Worm (Caenorhabditis elegans) whole organism, L1 larva: ENCODE data around the gene C54D10.13.

ENCODE experiments used
- C16A3.4 ChIP-seq: fragments of 150-350 bp; optimal IDR thresholded peaks from 2 replicates; lab custom pipeline; 2014; ENCODE audit warnings: missing biosample characterization, missing genetic modification characterization
- aha-1 ChIP-seq: fragments of 150-350 bp; optimal IDR thresholded peaks from 2 replicates; lab custom pipeline; 2014; ENCODE audit warnings: missing biosample characterization, missing genetic modification characterization
- alr-1 ChIP-seq: fragments of 200-800 bp; sonication (Bioruptor generic); optimal IDR thresholded peaks from 2 replicates; lab custom pipeline; 2018; ENCODE audit warnings: borderline replicate concordance, mild to moderate bottlenecking, missing genetic modification characterization, missing compliant biosample characterization
- blmp-1 ChIP-seq: fragments of 150-350 bp; optimal IDR thresholded peaks from 2 replicates; lab custom pipeline; 2014; ENCODE audit warnings: missing biosample characterization, missing genetic modification characterization
- ceh-8 ChIP-seq: fragments of 200-800 bp; sonication (Bioruptor generic); optimal IDR thresholded peaks from 2 replicates; lab custom pipeline; 2018; ENCODE audit warnings: mild to moderate bottlenecking, missing genetic modification characterization, moderate library complexity, missing compliant biosample characterization
- ceh-82 ChIP-seq, 3 experiments: fragments of 150-350 bp in 1 of 3; sonication (generic microtip) in 2 of 3; optimal IDR thresholded peaks; 2 replicates each; lab custom pipeline; 2014 to 2017; ENCODE audit warnings: missing biosample characterization in 3 of 3, missing genetic modification characterization in 3 of 3
- ceh-88 ChIP-seq: fragments of 200-800 bp; sonication (Bioruptor generic); IDR thresholded peaks from 2 replicates; pipeline ENCODE4 v1.3.6; 2022; ENCODE audit warnings: missing genetic modification characterization, missing compliant biosample characterization
- ceh-90 ChIP-seq: sonication (generic microtip); optimal IDR thresholded peaks from 2 replicates; lab custom pipeline; 2016; ENCODE audit warnings: missing genetic modification characterization, missing compliant biosample characterization
- ces-1 ChIP-seq: fragments of 150-350 bp; optimal IDR thresholded peaks from 2 replicates; lab custom pipeline; 2014; ENCODE audit warnings: missing biosample characterization, missing genetic modification reagents, missing genetic modification characterization
- dpl-1 ChIP-seq, 3 experiments: fragments of 150-350 bp in 2 of 3; sonication (generic microtip) in 1 of 3; optimal IDR thresholded peaks; 2 replicates each; lab custom pipeline; 2014 to 2017; ENCODE audit warnings: missing biosample characterization in 3 of 3, missing genetic modification characterization in 3 of 3, missing genetic modification reagents in 3 of 3
- dsc-1 ChIP-seq: sonication (generic microtip); optimal IDR thresholded peaks from 2 replicates; lab custom pipeline; 2016; ENCODE audit warnings: mild to moderate bottlenecking, missing genetic modification characterization, missing compliant biosample characterization
- efl-1 ChIP-seq, 4 experiments: fragments of 150-350 bp; optimal IDR thresholded peaks in 3 of 4; peaks in 1 of 4; 1 replicate in 1 of 4; 2 replicates in 3 of 4; lab custom pipeline; 2014; ENCODE audit warnings: missing biosample characterization in 2 of 4, missing genetic modification characterization in 2 of 4, missing genetic modification reagents in 2 of 4
- elt-2 ChIP-seq: sonication (generic microtip); optimal IDR thresholded peaks from 2 replicates; lab custom pipeline; 2016; ENCODE audit warnings: missing genetic modification characterization, mild to moderate bottlenecking, inconsistent platforms, missing compliant biosample characterization, missing genetic modification reagents
- elt-3 ChIP-seq, 6 experiments: fragments of 150-350 bp in 1 of 6; sonication (generic microtip); optimal IDR thresholded peaks; 2 replicates each; lab custom pipeline; 2017 to 2018; ENCODE audit warnings: missing biosample characterization in 6 of 6, missing genetic modification characterization in 6 of 6, inconsistent platforms in 1 of 6
- ets-5 ChIP-seq: fragments of 200-800 bp; sonication (Bioruptor generic); IDR thresholded peaks from 2 replicates; pipeline ENCODE4 v1.3.6; 2022; ENCODE audit warnings: missing genetic modification characterization, missing compliant biosample characterization
- fkh-8 ChIP-seq: sonication (generic microtip); optimal IDR thresholded peaks from 2 replicates; lab custom pipeline; 2016; ENCODE audit warnings: mild to moderate bottlenecking, missing genetic modification characterization, missing compliant biosample characterization
- grh-1 ChIP-seq: fragments of 200-800 bp; sonication (Bioruptor generic); IDR thresholded peaks from 2 replicates; pipeline ENCODE4 v1.3.6; 2022; ENCODE audit warnings: missing genetic modification reagents, missing genetic modification characterization, missing compliant biosample characterization
- hlh-4 ChIP-seq: sonication (generic microtip); optimal IDR thresholded peaks from 2 replicates; lab custom pipeline; 2016; ENCODE audit warnings: mild to moderate bottlenecking, missing genetic modification characterization, missing compliant biosample characterization
- irx-1 ChIP-seq: sonication (generic microtip); optimal IDR thresholded peaks from 2 replicates; lab custom pipeline; 2016; ENCODE audit warnings: missing genetic modification characterization, missing compliant biosample characterization
- lin-15B ChIP-seq: fragments of 150-350 bp; sonication (generic microtip); optimal IDR thresholded peaks from 3 replicates; lab custom pipeline; 2014; ENCODE audit warnings: missing biosample characterization, missing genetic modification characterization
- lin-35 ChIP-seq, 2 experiments: fragments of 150-350 bp; optimal IDR thresholded peaks; 2 replicates each; lab custom pipeline; 2014; ENCODE audit warnings: missing biosample characterization in 2 of 2, missing genetic modification characterization in 2 of 2, missing genetic modification reagents in 2 of 2
- lsy-2 ChIP-seq, 2 experiments: fragments of 150-350 bp; optimal IDR thresholded peaks; 2 replicates each; lab custom pipeline; 2014; ENCODE audit warnings: missing biosample characterization in 2 of 2, missing genetic modification characterization in 2 of 2
- mab-9 ChIP-seq: fragments of 200-800 bp; sonication (Bioruptor generic); IDR thresholded peaks from 2 replicates; pipeline ENCODE4 v1.3.6; 2022; ENCODE audit warnings: missing genetic modification reagents, missing genetic modification characterization, missing compliant biosample characterization
- mdl-1 ChIP-seq, 2 experiments: fragments of 150-350 bp; optimal IDR thresholded peaks; 2 replicates each; lab custom pipeline; 2014 to 2017; ENCODE audit warnings: missing biosample characterization in 2 of 2, missing genetic modification characterization in 2 of 2, inconsistent platforms in 1 of 2
- mep-1 ChIP-seq: fragments of 150-350 bp; optimal IDR thresholded peaks from 2 replicates; lab custom pipeline; 2014; ENCODE audit warnings: missing biosample characterization, missing genetic modification characterization
- nhr-19 ChIP-seq: fragments of 200-800 bp; sonication (Bioruptor generic); conservative IDR thresholded peaks from 2 replicates; pipeline ENCODE4 v1.3.6; 2022; ENCODE audit warnings: missing genetic modification characterization, missing compliant biosample characterization
- nhr-20 ChIP-seq: sonication (generic microtip); optimal IDR thresholded peaks from 2 replicates; lab custom pipeline; 2016; ENCODE audit warnings: mild to moderate bottlenecking, missing genetic modification characterization, missing compliant biosample characterization
- nhr-28 ChIP-seq: fragments of 150-350 bp; optimal IDR thresholded peaks from 2 replicates; lab custom pipeline; 2014; ENCODE audit warnings: missing biosample characterization, missing genetic modification characterization
- nhr-47 ChIP-seq: sonication (generic microtip); optimal IDR thresholded peaks from 2 replicates; lab custom pipeline; 2016; ENCODE audit warnings: mild to moderate bottlenecking, missing genetic modification characterization, moderate library complexity, missing compliant biosample characterization
- nhr-71 ChIP-seq: sonication (generic microtip); optimal IDR thresholded peaks from 2 replicates; lab custom pipeline; 2016; ENCODE audit warnings: mild to moderate bottlenecking, missing genetic modification characterization, moderate library complexity, missing compliant biosample characterization
- nhr-77 ChIP-seq: fragments of 150-350 bp; optimal IDR thresholded peaks from 2 replicates; lab custom pipeline; 2014; ENCODE audit warnings: missing biosample characterization, missing genetic modification characterization
- nhr-90 ChIP-seq: sonication (generic microtip); optimal IDR thresholded peaks from 2 replicates; lab custom pipeline; 2016; ENCODE audit warnings: mild to moderate bottlenecking, missing genetic modification characterization, missing compliant biosample characterization; ENCODE audit not compliant: poor library complexity
- rnt-1 ChIP-seq: sonication (generic microtip); optimal IDR thresholded peaks from 2 replicates; lab custom pipeline; 2016; ENCODE audit warnings: mild to moderate bottlenecking, missing genetic modification characterization, moderate library complexity, missing compliant biosample characterization
- skn-1 ChIP-seq: fragments of 150-350 bp; optimal IDR thresholded peaks from 2 replicates; lab custom pipeline; 2014; ENCODE audit warnings: missing biosample characterization, missing genetic modification characterization
- snu-23 ChIP-seq: sonication (generic microtip); optimal IDR thresholded peaks from 2 replicates; lab custom pipeline; 2016; ENCODE audit warnings: missing genetic modification characterization, missing compliant biosample characterization
- sox-4 ChIP-seq: sonication (generic microtip); optimal IDR thresholded peaks from 2 replicates; lab custom pipeline; 2016; ENCODE audit warnings: missing genetic modification characterization, missing compliant biosample characterization
- sup-37 ChIP-seq: fragments of 200-800 bp; sonication (Bioruptor generic); optimal IDR thresholded peaks from 2 replicates; lab custom pipeline; 2018; ENCODE audit warnings: mild to moderate bottlenecking, missing genetic modification characterization, missing compliant biosample characterization
- swsn-7 ChIP-seq: sonication (generic microtip); optimal IDR thresholded peaks from 2 replicates; lab custom pipeline; 2016; ENCODE audit warnings: missing genetic modification characterization, missing compliant biosample characterization
- tbx-2 ChIP-seq: sonication (generic microtip); optimal IDR thresholded peaks from 2 replicates; lab custom pipeline; 2016; ENCODE audit warnings: missing genetic modification characterization, missing compliant biosample characterization
- unc-130 ChIP-seq: fragments of 150-350 bp; optimal IDR thresholded peaks from 2 replicates; lab custom pipeline; 2017; ENCODE audit warnings: missing biosample characterization, missing genetic modification characterization, inconsistent platforms
- unc-30 ChIP-seq: sonication (generic microtip); optimal IDR thresholded peaks from 2 replicates; lab custom pipeline; 2017; ENCODE audit warnings: missing biosample characterization, missing genetic modification characterization
- unc-86 ChIP-seq: sonication (generic microtip); optimal IDR thresholded peaks from 2 replicates; lab custom pipeline; 2016; ENCODE audit warnings: missing genetic modification characterization, missing compliant biosample characterization
- vab-15 ChIP-seq: sonication (generic microtip); optimal IDR thresholded peaks from 2 replicates; lab custom pipeline; 2017; ENCODE audit warnings: missing genotype, mild to moderate bottlenecking, missing genetic modification characterization, missing compliant biosample characterization
- xbp-1 ChIP-seq: sonication (generic microtip); optimal IDR thresholded peaks from 2 replicates; lab custom pipeline; 2016; ENCODE audit warnings: missing genetic modification characterization, missing compliant biosample characterization
- zag-1 ChIP-seq: fragments of 150-350 bp; optimal IDR thresholded peaks from 2 replicates; lab custom pipeline; 2014; ENCODE audit warnings: missing biosample characterization, missing genetic modification characterization

Gene C54D10.13

DNA sequence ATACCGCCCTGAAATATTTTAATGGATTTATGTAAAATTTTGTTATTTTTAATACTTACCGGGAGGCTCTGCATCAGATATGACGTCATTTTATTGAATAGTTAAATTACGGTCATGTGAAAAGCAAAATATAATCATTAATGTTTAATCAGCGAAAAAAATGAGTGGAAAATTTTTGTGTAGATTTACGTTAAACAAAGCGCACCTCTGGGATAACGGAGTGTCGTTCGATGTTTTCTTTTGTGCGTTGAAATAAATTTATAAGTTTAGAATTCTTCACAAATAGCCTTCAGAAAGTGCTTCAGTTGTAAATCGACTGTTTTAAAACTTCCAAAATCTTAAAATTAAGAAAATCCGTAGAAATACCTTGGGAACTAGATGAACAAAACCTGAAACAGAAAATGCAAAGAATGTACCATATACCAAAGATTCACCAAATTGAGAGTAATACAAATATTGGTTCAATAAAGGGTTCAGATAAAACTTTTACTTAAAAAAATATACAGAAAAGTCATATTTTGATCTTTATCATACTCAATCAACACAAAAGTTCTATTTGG, 31.3 kb downstream of the C54D10.13 start, which contains the start of the genes K01D12.20 and miga-1:
TSS of gene K01D12.20 (minus strand) at position 138 of the 560 bp plus-strand sequence.
TSS of gene miga-1 (minus strand) at position 183 of the 560 bp plus-strand sequence.
- peak; percentile 32 for TF ChIP-seq xbp-1 (tag; lab: Kevin White, UChicago)
- no peak for TF ChIP-seq hlh-4 (tag; lab: Kevin White, UChicago)
- peak; percentile 34 for TF ChIP-seq elt-2 (tag; lab: Kevin White, UChicago)
- TF ChIP-seq nhr-47 = peak; percentile 56
- TF ChIP-seq swsn-7 (tag; lab: Kevin White, UChicago) = peak; percentile 43
- TF ChIP-seq ceh-82 (tag; optimal IDR thresholded peaks at IDR 0.05; lab: Kevin White, UChicago) = peak in 2 of 3 experiments; percentile 8 to 11
- peak; percentile 57 for TF ChIP-seq snu-23
- peak; percentile 49 for TF ChIP-seq nhr-90 (tag; lab: Kevin White, UChicago)
- no peak for TF ChIP-seq zag-1 (tag; lab: Kevin White, UChicago)
- TF ChIP-seq irx-1 (tag; lab: Kevin White, UChicago) = no peak
- TF ChIP-seq elt-3 (tag; optimal IDR thresholded peaks at IDR 0.05; lab: Kevin White, UChicago) = no peak
- peak; percentile 26 to 63 for TF ChIP-seq lin-35 (GFP tag; optimal IDR thresholded peaks at IDR 0.05; lab: Kevin White, UChicago)
- TF ChIP-seq nhr-28 (tag; lab: Kevin White, UChicago) = no peak
- TF ChIP-seq nhr-19 (GFP tag; lab: Robert Waterston, UW) = peak; percentile 22; the same call in 1 of the 2 replicates
- peak; percentile 28 for TF ChIP-seq lin-15B
- TF ChIP-seq sox-4 (tag; lab: Kevin White, UChicago) = no peak
- peak; percentile 46 for TF ChIP-seq nhr-20
- TF ChIP-seq nhr-77 (tag; lab: Kevin White, UChicago) = no peak
- no peak for TF ChIP-seq ceh-8 (GFP tag; lab: Kevin White, UChicago)
- TF ChIP-seq skn-1 = peak; percentile 22
- peak; percentile 55 to 62 for TF ChIP-seq lsy-2 (tag; optimal IDR thresholded peaks at IDR 0.05; lab: Kevin White, UChicago)
- no peak for TF ChIP-seq ces-1 (GFP tag; lab: Kevin White, UChicago)
- peak; percentile 56 for TF ChIP-seq C16A3.4 (tag; lab: Kevin White, UChicago)
- peak; percentile 25 for TF ChIP-seq blmp-1 (tag; lab: Kevin White, UChicago)
- peak; percentile 42 for TF ChIP-seq nhr-71
- peak; percentile 59 for TF ChIP-seq mep-1 (tag; lab: Kevin White, UChicago)
- TF ChIP-seq tbx-2 (tag; lab: Kevin White, UChicago) = peak; percentile 31
- TF ChIP-seq dpl-1 (GFP tag; optimal IDR thresholded peaks at IDR 0.05; lab: Kevin White, UChicago) = peak; percentile 37 to 55 (median 46)
- TF ChIP-seq efl-1 (optimal IDR thresholded peaks at IDR 0.05; lab: Kevin White, UChicago) = peak; percentile 31 to 60
- peak; percentile 50 to 93 for TF ChIP-seq efl-1 (GFP tag; optimal IDR thresholded peaks at IDR 0.05 in 1 of 2; lab: Kevin White, UChicago)
- TF ChIP-seq dsc-1 (tag; lab: Kevin White, UChicago) = peak; percentile 42
- no peak for TF ChIP-seq ets-5 (GFP tag; lab: Robert Waterston, UW)
- TF ChIP-seq, all 84 proteins: peak for 21

ce11 chrV:12397545-12397944, 34.5 kb downstream of the C54D10.13 start, which contains the start of gene K01D12.5:
Gene K01D12.5, plus strand, starts transcription at chrV:12397845.
- TF ChIP-seq mab-9 (no peak), ceh-88 (GFP tag; lab: Robert Waterston, UW) (no peak), sup-37 (GFP tag; lab: Kevin White, UChicago) (no peak), unc-86 (tag; lab: Kevin White, UChicago) (no peak), aha-1 (tag; lab: Kevin White, UChicago) (no peak), grh-1 (GFP tag; lab: Robert Waterston, UW) (no peak), mdl-1 (tag; optimal IDR thresholded peaks at IDR 0.05; lab: Kevin White, UChicago) (no peak), unc-30 (tag; lab: Kevin White, UChicago) (no peak), rnt-1 (tag; lab: Kevin White, UChicago) (no peak), fkh-8 (no peak), nhr-28 (tag; lab: Kevin White, UChicago) (no peak), mep-1 (tag; lab: Kevin White, UChicago) (no peak), alr-1 (tag; lab: Kevin White, UChicago) (no peak), ceh-90 (tag; lab: Kevin White, UChicago) (no peak), unc-130 (tag; lab: Kevin White, UChicago) (no peak), irx-1 (tag; lab: Kevin White, UChicago) (no peak), vab-15 (no peak), nhr-47 (no peak), lin-15B (no peak), nhr-71 (no peak)
